Worm (Caenorhabditis elegans) whole organism, late embryonic: ENCODE measurements around the gene ncx-9.

Experiments
- C08G9.2 ChIP-seq: sonication (generic microtip); optimal IDR thresholded peaks from 2 replicates; lab custom pipeline; 2016; ENCODE audit warnings: mild to moderate bottlenecking, missing genetic modification characterization, moderate library complexity, missing compliant biosample characterization
- ceh-14 ChIP-seq: sonication (generic microtip); optimal IDR thresholded peaks from 2 replicates; lab custom pipeline; 2016; ENCODE audit warnings: missing genotype, missing genetic modification characterization, missing compliant biosample characterization
- ceh-2 ChIP-seq: sonication (generic microtip); optimal IDR thresholded peaks from 2 replicates; lab custom pipeline; 2016; ENCODE audit warnings: missing genotype, missing genetic modification characterization, missing compliant biosample characterization
- ceh-24 ChIP-seq: sonication (generic microtip); optimal IDR thresholded peaks from 2 replicates; lab custom pipeline; 2016; ENCODE audit warnings: mild to moderate bottlenecking, missing genetic modification characterization, missing compliant biosample characterization
- ceh-45 ChIP-seq: fragments of 200-800 bp; sonication (Bioruptor generic); IDR thresholded peaks from 2 replicates; pipeline ENCODE4 v1.3.6; 2022; ENCODE audit warnings: missing genetic modification reagents, missing genetic modification characterization, missing compliant biosample characterization
- ceh-6 ChIP-seq: fragments of 200-800 bp; sonication (Bioruptor generic); optimal IDR thresholded peaks from 2 replicates; lab custom pipeline; 2018; ENCODE audit warnings: mild to moderate bottlenecking, missing genetic modification characterization, missing compliant biosample characterization
- dmd-4 ChIP-seq: sonication (generic microtip); optimal IDR thresholded peaks from 2 replicates; lab custom pipeline; 2016; ENCODE audit warnings: borderline replicate concordance, missing genetic modification characterization, missing compliant biosample characterization
- eyg-1 ChIP-seq: sonication (generic microtip); optimal IDR thresholded peaks from 2 replicates; lab custom pipeline; 2016; ENCODE audit warnings: missing genotype, missing genetic modification characterization, missing compliant biosample characterization
- gmeb-2 ChIP-seq: sonication (generic microtip); optimal IDR thresholded peaks from 2 replicates; lab custom pipeline; 2016; ENCODE audit warnings: missing genetic modification characterization, inconsistent platforms, missing compliant biosample characterization
- hlh-15 ChIP-seq: sonication (generic microtip); optimal IDR thresholded peaks from 2 replicates; lab custom pipeline; 2016; ENCODE audit warnings: missing genetic modification characterization, missing compliant biosample characterization
- hlh-30 ChIP-seq: sonication (generic microtip); optimal IDR thresholded peaks from 2 replicates; lab custom pipeline; 2017; ENCODE audit warnings: antibody characterized with exemption, missing genetic modification characterization, missing compliant biosample characterization; ENCODE audit not compliant: insufficient read depth
- hlh-8 ChIP-seq: sonication (generic microtip); optimal IDR thresholded peaks from 2 replicates; lab custom pipeline; 2016; ENCODE audit warnings: missing genotype, missing genetic modification characterization, missing compliant biosample characterization
- lim-6 ChIP-seq: sonication (generic microtip); optimal IDR thresholded peaks from 2 replicates; lab custom pipeline; 2016; ENCODE audit warnings: missing genetic modification characterization, missing compliant biosample characterization
- npax-4 ChIP-seq: sonication (generic microtip); optimal IDR thresholded peaks from 2 replicates; lab custom pipeline; 2016; ENCODE audit warnings: missing genetic modification characterization, missing compliant biosample characterization
- pat-9 ChIP-seq: fragments of 200-800 bp; sonication (Bioruptor generic); optimal IDR thresholded peaks from 2 replicates; lab custom pipeline; 2018; ENCODE audit warnings: mild to moderate bottlenecking, missing genetic modification characterization, moderate library complexity, missing compliant biosample characterization
- pha-2 ChIP-seq: sonication (generic microtip); optimal IDR thresholded peaks from 2 replicates; lab custom pipeline; 2017; ENCODE audit warnings: mild to moderate bottlenecking, missing genetic modification characterization, missing compliant biosample characterization
- pha-4 ChIP-seq: fragments of 150-350 bp; optimal IDR thresholded peaks from 2 replicates; lab custom pipeline; 2018; ENCODE audit warnings: missing biosample characterization, missing genetic modification reagents, missing genetic modification characterization
- sox-2 ChIP-seq: fragments of 200-800 bp; sonication (Bioruptor generic); IDR thresholded peaks from 2 replicates; pipeline ENCODE4 v1.3.6; 2022; ENCODE audit warnings: missing genetic modification reagents, missing genetic modification characterization, missing compliant biosample characterization
- unc-3 ChIP-seq, 2 experiments: fragments of 200-800 bp in 1 of 2; sonication (Bioruptor generic) in 1 of 2; sonication (generic microtip) in 1 of 2; conservative IDR thresholded peaks in 1 of 2; optimal IDR thresholded peaks in 1 of 2; 2 replicates each; pipeline versions ENCODE4 v1.3.6 to Lab custom; 2016 to 2022; ENCODE audit warnings: missing compliant biosample characterization in 2 of 2, missing genetic modification characterization in 2 of 2, missing genetic modification reagents in 1 of 2

Gene ncx-9

ce11 chrV:4944219-4944618 is 50.8 kb downstream of the ncx-9 start, which contains the start of gene str-211:
Gene str-211, minus strand, starts transcription at chrV:4944319.
- no peak for TF ChIP-seq lim-6
- TF ChIP-seq ceh-45 (GFP tag; lab: Robert Waterston, UW): no peak
- TF ChIP-seq pha-4: no peak
- TF ChIP-seq dmd-4: no peak
- no peak for TF ChIP-seq sox-2 (GFP tag; lab: Robert Waterston, UW)
- no peak for TF ChIP-seq ceh-14 (tag; lab: Kevin White, UChicago)
- TF ChIP-seq ceh-6 (GFP tag; lab: Kevin White, UChicago): no peak
- TF ChIP-seq C08G9.2 (tag; lab: Kevin White, UChicago): no peak
- no peak for TF ChIP-seq gmeb-2
- TF ChIP-seq eyg-1 (tag; lab: Kevin White, UChicago): no peak
- no peak for TF ChIP-seq npax-4 (tag; lab: Kevin White, UChicago)
- TF ChIP-seq hlh-30 (tag; lab: Kevin White, UChicago): no peak
- no peak for TF ChIP-seq pat-9 (tag; lab: Kevin White, UChicago)
- no peak for TF ChIP-seq hlh-8
- no peak for TF ChIP-seq unc-3 (GFP tag; conservative IDR thresholded peaks at IDR 0.05; lab: Robert Waterston, UW)
- TF ChIP-seq unc-3 (tag; optimal IDR thresholded peaks at IDR 0.05; lab: Kevin White, UChicago): no peak
- TF ChIP-seq hlh-15 (tag; lab: Kevin White, UChicago): no peak
- no peak for TF ChIP-seq ceh-24 (tag; lab: Kevin White, UChicago)
- no peak for TF ChIP-seq pha-2 (tag; lab: Kevin White, UChicago)
- no peak for TF ChIP-seq ceh-2
